Fruit fly (Drosophila melanogaster) Kc167 (cell line): ENCODE measurements around the gene Wdr59.

Experiments
- Myc ChIP-seq: fragments of >200 bp; optimal IDR thresholded peaks from 2 replicates; lab custom pipeline; 2017; ENCODE audit warnings: missing external identifiers
- Sin3A ChIP-seq: fragments of >200 bp; optimal IDR thresholded peaks from 2 replicates; lab custom pipeline; 2018; ENCODE audit warnings: missing external identifiers
- h ChIP-seq: fragments of >200 bp; optimal IDR thresholded peaks from 3 replicates; lab custom pipeline; 2018; ENCODE audit warnings: missing external identifiers
- insv ChIP-seq: fragments of >200 bp; optimal IDR thresholded peaks from 3 replicates; lab custom pipeline; 2018; ENCODE audit warnings: missing external identifiers
- psq ChIP-seq: fragments of >200 bp; optimal IDR thresholded peaks from 2 replicates; lab custom pipeline; 2017; ENCODE audit warnings: missing external identifiers
- ttk ChIP-seq: sonication (Bioruptor generic); optimal IDR thresholded peaks from 2 replicates; lab custom pipeline; 2017; ENCODE audit warnings: missing external identifiers

Wdr59 gene

DNA sequence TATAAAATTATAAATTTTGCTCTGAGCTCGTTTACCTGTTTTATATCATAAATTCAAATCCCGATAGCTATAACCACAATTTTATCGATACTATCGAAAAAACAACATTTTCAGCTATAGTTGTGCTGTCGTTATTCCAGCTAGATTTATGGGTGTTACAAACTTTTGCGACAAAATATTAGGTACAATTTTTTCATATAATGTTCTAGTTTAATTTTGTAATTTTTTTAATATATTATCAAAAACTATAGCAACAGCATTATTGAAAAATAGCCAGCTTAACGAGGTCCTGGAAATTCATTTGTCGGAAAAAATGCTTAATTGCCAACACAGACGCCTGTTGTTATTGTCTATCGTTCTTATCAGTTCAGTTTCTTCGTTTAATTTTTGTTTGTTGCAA is at the start of gene Wdr59:
TSS of gene Wdr59 (plus strand) at position 334 of the 400 bp plus-strand sequence.
- TF ChIP-seq Myc (no peak), Sin3A (lab: Kevin White, UChicago) (no peak), ttk (no peak), insv (lab: Kevin White, UChicago) (no peak), psq (no peak), h (lab: Kevin White, UChicago) (no peak)

DNA sequence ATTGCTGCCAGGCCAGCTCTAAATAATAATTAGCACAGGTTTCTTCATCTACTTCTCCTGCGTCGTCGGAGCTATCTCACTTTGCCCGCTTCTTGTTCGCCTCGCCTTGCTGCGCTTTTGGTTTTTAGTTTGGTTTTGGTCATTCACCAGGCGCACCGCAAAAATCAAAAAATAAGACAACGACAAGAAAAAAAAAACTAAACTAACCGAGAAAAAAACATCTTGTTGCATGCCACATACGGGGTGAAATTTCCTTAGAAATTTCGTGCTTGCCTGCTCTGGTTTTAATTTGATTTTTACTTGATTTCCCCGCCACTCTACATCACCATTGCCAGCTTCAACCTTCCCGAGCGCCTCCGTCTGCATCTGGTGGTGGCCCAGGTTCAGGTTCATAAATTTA is 49.5 kb upstream of the Wdr59 start:
- TF ChIP-seq psq: no peak
- TF ChIP-seq h (lab: Kevin White, UChicago): no peak
- no peak for TF ChIP-seq ttk

DNA sequence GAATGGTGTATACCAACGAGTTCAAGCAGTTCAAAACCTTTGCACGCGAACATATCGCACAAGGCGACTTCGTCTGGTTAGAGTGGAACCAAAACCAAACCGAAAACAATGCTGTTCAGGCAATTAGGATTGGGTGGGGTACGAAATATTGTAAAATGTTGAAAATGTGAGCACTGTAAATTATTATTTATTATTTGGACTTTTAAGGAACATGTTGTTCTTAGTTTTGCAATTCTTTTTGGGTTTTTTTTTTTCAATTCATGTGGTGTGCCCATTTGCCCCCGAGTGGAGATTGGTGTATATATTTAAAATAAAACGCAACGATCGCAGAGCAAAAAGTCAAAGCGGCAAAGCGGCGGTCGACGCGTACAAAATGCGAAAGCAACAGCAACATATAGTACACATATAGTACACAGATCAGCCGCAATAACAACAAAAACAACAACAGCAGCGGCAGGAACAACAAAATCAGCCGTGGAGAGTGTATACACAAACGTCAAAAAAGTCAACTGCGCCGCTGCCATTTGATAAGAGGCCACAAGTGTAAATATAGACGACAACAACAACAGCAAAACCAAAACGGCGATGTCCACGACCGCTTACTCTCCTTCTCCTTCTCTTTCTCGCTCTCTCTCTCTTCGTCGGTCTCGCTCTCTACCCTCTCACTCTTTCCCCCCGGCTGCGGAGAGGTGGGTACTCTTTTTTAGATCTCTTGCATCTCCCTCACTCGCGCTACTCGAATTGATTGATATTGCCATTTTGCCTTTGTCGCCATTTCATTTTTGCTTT is 46.4 kb upstream of the Wdr59 start:
- TF ChIP-seq ttk (no peak), h (lab: Kevin White, UChicago) (no peak), insv (lab: Kevin White, UChicago) (no peak), psq (no peak), Myc (no peak), Sin3A (lab: Kevin White, UChicago) (no peak)

dm6 chr2L:11045467-11045914 is 45.8 kb upstream of the Wdr59 start:
- no peak for TF ChIP-seq Myc
- TF ChIP-seq insv (lab: Kevin White, UChicago): no peak
- no peak for TF ChIP-seq psq
- TF ChIP-seq Sin3A (lab: Kevin White, UChicago): no peak
- TF ChIP-seq h (lab: Kevin White, UChicago): no peak
- no peak for TF ChIP-seq ttk

- TF ChIP-seq h (lab: Kevin White, UChicago) (no peak), psq (no peak), Myc (no peak), Sin3A (lab: Kevin White, UChicago) (no peak), insv (lab: Kevin White, UChicago) (no peak), ttk (no peak)
These were observed 45.2 kb upstream of the Wdr59 start for dm6 chr2L:11046051-11046450.

- TF ChIP-seq psq: no peak
- no peak for TF ChIP-seq ttk
- no peak for TF ChIP-seq h (lab: Kevin White, UChicago)
- TF ChIP-seq Myc: no peak
- TF ChIP-seq insv (lab: Kevin White, UChicago): no peak
- no peak for TF ChIP-seq Sin3A (lab: Kevin White, UChicago)
These were observed 42.9 kb upstream of the Wdr59 start for dm6 chr2L:11048307-11048706.

DNA sequence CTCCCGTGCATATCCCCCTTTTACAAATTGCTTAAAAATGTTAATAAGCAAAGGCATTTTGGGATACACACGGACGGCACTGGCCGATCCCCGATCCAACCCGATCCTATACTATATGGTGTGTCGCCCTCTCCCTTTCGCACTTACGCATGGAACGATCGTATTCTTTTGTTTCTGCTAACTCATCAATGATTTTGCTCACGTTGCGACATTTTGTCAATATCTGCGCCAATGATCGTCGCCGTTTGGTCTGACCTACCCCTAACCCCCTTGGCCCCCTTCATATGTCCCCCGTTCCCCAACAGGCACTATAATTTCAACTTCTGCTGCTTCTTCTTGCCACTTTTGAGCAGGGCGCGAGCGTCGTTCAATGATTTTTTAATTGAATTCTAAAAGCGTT is 41.5 kb upstream of the Wdr59 start:
- no peak for TF ChIP-seq Myc
- no peak for TF ChIP-seq psq
- TF ChIP-seq h (lab: Kevin White, UChicago): no peak
- no peak for TF ChIP-seq ttk
- no peak for TF ChIP-seq insv (lab: Kevin White, UChicago)
- no peak for TF ChIP-seq Sin3A (lab: Kevin White, UChicago)

dm6 chr2L:11051644-11052492 is 39.4 kb upstream of the Wdr59 start:
- no peak for TF ChIP-seq ttk
- no peak for TF ChIP-seq Sin3A (lab: Kevin White, UChicago)
- no peak for TF ChIP-seq h (lab: Kevin White, UChicago)
- TF ChIP-seq psq: no peak
- TF ChIP-seq Myc: no peak
- TF ChIP-seq insv (lab: Kevin White, UChicago): no peak

DNA sequence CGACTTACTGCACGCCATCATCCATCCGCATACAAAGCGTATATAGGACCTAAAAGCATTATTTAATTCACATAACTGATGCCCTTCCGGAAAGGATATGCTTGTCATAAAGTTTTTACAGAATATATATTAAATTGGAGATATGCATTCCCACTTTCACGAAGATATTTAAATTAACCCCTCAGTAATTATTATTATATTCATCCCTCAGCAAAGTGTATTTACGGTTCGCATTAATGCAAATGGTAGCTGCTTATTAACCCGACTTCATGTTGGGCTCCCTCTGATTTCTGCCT is 38.8 kb upstream of the Wdr59 start:
- TF ChIP-seq insv (lab: Kevin White, UChicago) (no peak), h (lab: Kevin White, UChicago) (no peak), Myc (no peak), Sin3A (lab: Kevin White, UChicago) (no peak), ttk (no peak), psq (no peak)

dm6 chr2L:11053018-11053807 is 38.0 kb upstream of the Wdr59 start:
- TF ChIP-seq psq (no peak), insv (lab: Kevin White, UChicago) (peak; percentile 29)

DNA sequence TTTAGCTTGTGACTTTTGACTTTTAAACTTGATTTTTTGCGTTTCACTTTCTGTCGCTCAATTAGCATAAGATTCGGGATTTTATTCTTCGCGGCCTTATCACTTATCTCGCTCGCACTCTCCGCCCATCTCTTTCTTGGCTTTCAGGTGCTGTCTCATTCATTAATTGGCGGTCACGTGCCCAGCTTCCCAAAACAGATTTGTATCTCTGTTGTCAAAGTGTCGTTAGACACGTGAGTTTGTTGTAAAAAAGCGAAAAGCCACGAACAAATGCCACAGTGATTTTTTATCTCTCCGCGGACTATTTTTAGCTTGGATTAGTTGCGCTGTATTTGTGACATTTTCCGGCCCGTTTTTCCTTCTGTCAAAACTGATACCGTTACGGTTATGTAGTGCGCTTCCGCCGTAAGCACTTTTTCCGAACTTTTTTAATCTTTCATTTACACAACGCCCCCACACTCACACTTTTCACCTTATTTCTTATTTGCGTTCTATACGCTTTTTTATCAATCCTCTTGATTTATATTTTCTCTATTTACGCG is 34.4 kb upstream of the Wdr59 start:
- TF ChIP-seq h (lab: Kevin White, UChicago) (no peak), Myc (no peak), ttk (no peak), Sin3A (lab: Kevin White, UChicago) (no peak), psq (no peak), insv (lab: Kevin White, UChicago) (no peak)
